Worm (Caenorhabditis elegans): ENCODE measurements around the gene Y47D3B.12.

The Y47D3B.12 gene

DNA sequence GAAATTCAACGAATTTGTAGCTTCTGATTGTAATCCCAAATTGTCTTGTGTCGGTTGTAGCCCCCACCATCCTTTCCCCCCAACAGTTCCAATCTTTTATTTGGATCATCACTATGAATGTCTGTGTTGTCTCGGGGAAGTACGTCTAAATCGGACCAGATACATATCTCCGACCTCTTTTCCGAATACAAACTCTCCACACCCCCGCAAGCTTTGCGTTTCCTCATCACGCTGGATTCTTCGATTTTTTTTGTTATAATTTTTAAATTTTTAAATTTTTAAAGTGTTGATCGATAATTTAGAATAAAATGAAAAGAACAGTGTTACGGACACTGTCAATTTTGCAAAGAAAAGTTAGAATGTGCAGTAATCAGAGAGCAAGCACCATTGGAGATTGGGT lies 20.9 kb upstream of the Y47D3B.12 start, which contains the start of gene subs-4:
Gene subs-4 (plus strand): TSS at position 301 of the 400 bp plus-strand sequence.
- TF ChIP-seq snpc-4 (tag; optimal IDR thresholded peaks at IDR 0.05) (no peak), mml-1 (tag; optimal IDR thresholded peaks at IDR 0.05) (no peak), elt-2 (tag; optimal IDR thresholded peaks at IDR 0.05) (no peak), lsy-12 (tag; optimal IDR thresholded peaks at IDR 0.05) (no peak), ceh-9 (tag; optimal IDR thresholded peaks at IDR 0.05) (no peak), pha-4 (tag; optimal IDR thresholded peaks at IDR 0.05) (no peak), nhr-11 (tag; optimal IDR thresholded peaks at IDR 0.05) (no peak), egl-5 (tag; optimal IDR thresholded peaks at IDR 0.05) (no peak), ztf-4 (tag; optimal IDR thresholded peaks at IDR 0.05) (no peak), skn-1 (tag; optimal IDR thresholded peaks at IDR 0.05) (no peak), tbx-2 (tag; optimal IDR thresholded peaks at IDR 0.05) (no peak), unc-39 (tag; optimal IDR thresholded peaks at IDR 0.05) (no peak), nhr-237 (tag; optimal IDR thresholded peaks at IDR 0.05) (no peak), lin-39 (tag; optimal IDR thresholded peaks at IDR 0.05) (no peak), nhr-76 (tag; optimal IDR thresholded peaks at IDR 0.05) (no peak), eor-1 (tag; optimal IDR thresholded peaks at IDR 0.05) (no peak), mdl-1 (tag; optimal IDR thresholded peaks at IDR 0.05) (no peak), jun-1 (tag; optimal IDR thresholded peaks at IDR 0.05) (no peak), R02D3.7 (tag; optimal IDR thresholded peaks at IDR 0.05) (no peak), ceh-82 (tag; optimal IDR thresholded peaks at IDR 0.05) (no peak)

DNA sequence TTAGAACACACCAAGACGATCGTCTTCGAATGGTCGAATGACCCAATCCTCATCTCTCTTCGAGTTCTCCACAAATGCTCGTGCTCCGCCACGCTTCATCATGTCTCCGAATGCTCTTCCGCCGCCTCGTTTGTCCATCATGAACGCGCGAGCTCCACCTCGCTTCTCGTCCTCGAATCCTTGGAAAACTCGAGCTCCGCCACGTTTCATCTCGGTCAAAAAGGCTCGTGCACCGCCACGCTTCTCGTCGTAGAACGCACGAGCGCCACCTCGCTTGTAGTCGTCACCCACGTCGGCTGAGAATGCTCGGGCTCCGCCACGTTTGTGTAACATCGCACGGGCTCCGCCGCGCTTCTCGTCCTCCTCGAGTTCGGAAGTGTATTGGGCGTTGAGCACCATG lies 13.4 kb upstream of the Y47D3B.12 start:
- TF ChIP-seq pqm-1 (tag; optimal IDR thresholded peaks at IDR 0.05) (no peak), hmg-11 (tag; optimal IDR thresholded peaks at IDR 0.05) (no peak), ZK546.5 (tag; optimal IDR thresholded peaks at IDR 0.05) (no peak), ceh-9 (tag; optimal IDR thresholded peaks at IDR 0.05) (no peak), fos-1 (tag; optimal IDR thresholded peaks at IDR 0.05) (no peak), nhr-11 (tag; optimal IDR thresholded peaks at IDR 0.05) (no peak)

ce11 chrIII:11390832-11391231 lies 12.0 kb upstream of the Y47D3B.12 start:
- TF ChIP-seq fkh-10 (GFP tag; optimal IDR thresholded peaks at IDR 0.05) (peak; percentile 36), ama-1 (optimal IDR thresholded peaks at IDR 0.05) (no peak)

DNA sequence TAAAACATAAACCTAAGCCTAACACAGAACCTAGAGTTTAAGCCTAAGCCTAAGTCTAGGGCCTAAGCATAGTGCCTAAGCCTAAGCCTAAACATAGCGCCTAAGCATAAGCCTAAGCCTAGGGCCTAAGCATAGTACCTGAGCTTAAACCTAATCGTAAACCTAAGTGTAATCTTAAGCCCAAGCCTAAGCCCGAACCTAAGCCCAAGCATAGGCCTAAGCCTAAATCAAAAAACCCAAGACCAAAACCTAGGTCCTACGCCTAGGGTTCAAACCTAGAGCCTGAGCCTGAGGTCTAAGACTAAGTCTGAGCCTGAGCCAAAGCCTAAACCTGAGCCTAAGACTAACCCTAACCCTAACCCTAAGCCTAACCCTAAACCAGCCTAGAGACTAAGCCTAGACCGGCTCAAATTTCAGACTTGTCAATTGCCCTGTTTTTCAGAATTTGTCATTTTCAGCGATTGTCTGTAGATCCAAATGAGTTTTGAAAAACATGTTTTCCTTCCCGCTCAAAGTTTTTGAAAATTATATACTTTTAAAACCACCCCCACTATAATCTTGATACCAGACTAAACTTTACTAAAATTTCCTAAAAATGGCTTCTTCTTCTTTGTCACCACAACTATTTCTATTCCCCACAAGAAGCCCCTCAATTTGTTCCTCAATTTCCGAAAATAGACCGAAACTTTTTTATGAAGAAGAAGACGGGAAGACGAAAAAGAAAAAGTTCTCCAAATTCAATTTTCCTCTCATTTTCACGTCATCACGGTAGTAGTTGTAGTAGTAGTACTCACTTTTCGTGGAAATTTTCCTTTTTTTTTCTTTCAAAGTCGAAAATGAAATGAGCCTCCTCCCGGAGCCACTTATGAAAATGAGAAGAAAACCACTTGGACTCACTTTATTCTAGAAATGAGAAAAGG lies 11.0 kb upstream of the Y47D3B.12 start:
- TF ChIP-seq elt-2 (tag; optimal IDR thresholded peaks at IDR 0.05): no peak
- peak; percentile 4 for TF ChIP-seq nfya-1 (tag; optimal IDR thresholded peaks at IDR 0.05; ENCODE audit: insufficient read depth)
- no peak for TF ChIP-seq ceh-28 (tag; optimal IDR thresholded peaks at IDR 0.05)
- peak; percentile 55 for TF ChIP-seq fkh-10 (GFP tag; optimal IDR thresholded peaks at IDR 0.05)
- TF ChIP-seq ztf-4 (tag; optimal IDR thresholded peaks at IDR 0.05): no peak
- no peak for TF ChIP-seq jun-1 (tag; optimal IDR thresholded peaks at IDR 0.05)

ce11 chrIII:11392740-11393139 lies 10.1 kb upstream of the Y47D3B.12 start:
- no peak for TF ChIP-seq nfya-1 (tag; optimal IDR thresholded peaks at IDR 0.05; ENCODE audit: insufficient read depth)
- TF ChIP-seq eor-1 (tag; optimal IDR thresholded peaks at IDR 0.05): no peak
- no peak for TF ChIP-seq egl-27 (tag; optimal IDR thresholded peaks at IDR 0.05)
- no peak for TF ChIP-seq ama-1 (optimal IDR thresholded peaks at IDR 0.05)
- no peak for TF ChIP-seq lin-39 (tag; optimal IDR thresholded peaks at IDR 0.05)
- TF ChIP-seq mml-1 (tag; optimal IDR thresholded peaks at IDR 0.05): no peak

ce11 chrIII:11393162-11393561 lies 9.7 kb upstream of the Y47D3B.12 start, which contains the start of gene nlp-21:
Gene nlp-21 (minus strand): TSS chrIII:11393262.
- TF ChIP-seq nhr-25 (tag; optimal IDR thresholded peaks at IDR 0.05) (no peak), daf-12 (tag; optimal IDR thresholded peaks at IDR 0.05) (no peak), pqm-1 (tag; optimal IDR thresholded peaks at IDR 0.05) (no peak), nhr-76 (tag; optimal IDR thresholded peaks at IDR 0.05) (no peak), sea-2 (GFP tag; optimal IDR thresholded peaks at IDR 0.05) (no peak), fos-1 (tag; optimal IDR thresholded peaks at IDR 0.05) (no peak), ama-1 (optimal IDR thresholded peaks at IDR 0.05) (no peak), fkh-2 (tag; optimal IDR thresholded peaks at IDR 0.05) (no peak), elt-1 (tag; optimal IDR thresholded peaks at IDR 0.05) (no peak), aly-2 (tag; optimal IDR thresholded peaks at IDR 0.05) (no peak), lin-15B (tag; optimal IDR thresholded peaks at IDR 0.05) (no peak), ZK546.5 (tag; optimal IDR thresholded peaks at IDR 0.05) (no peak), nhr-28 (tag; optimal IDR thresholded peaks at IDR 0.05) (no peak), fkh-10 (GFP tag; optimal IDR thresholded peaks at IDR 0.05) (no peak), unc-39 (tag; optimal IDR thresholded peaks at IDR 0.05) (no peak), skn-1 (tag; optimal IDR thresholded peaks at IDR 0.05) (no peak)

Data from whole organism, L3 larva.